Worm (Caenorhabditis elegans) whole organism, young adult: ENCODE measurements around the gene tag-266.

ENCODE experiments used
- F10E7.11 ChIP-seq: sonication (generic microtip); optimal IDR thresholded peaks from 2 replicates; lab custom pipeline; 2017; ENCODE audit warnings: mild to moderate bottlenecking, missing genetic modification characterization, moderate library complexity, missing compliant biosample characterization
- F33H1.4 ChIP-seq: fragments of 200-800 bp; sonication (Bioruptor generic); IDR thresholded peaks from 2 replicates; pipeline ENCODE4 v1.3.6; 2022; ENCODE audit warnings: missing genetic modification reagents, missing genetic modification characterization, missing compliant biosample characterization
- F52B5.7 ChIP-seq: sonication (generic microtip); optimal IDR thresholded peaks from 2 replicates; lab custom pipeline; 2016; ENCODE audit warnings: mild to moderate bottlenecking, missing genetic modification characterization, missing compliant biosample characterization
- F55B11.4 ChIP-seq: sonication (generic microtip); optimal IDR thresholded peaks from 2 replicates; lab custom pipeline; 2016; ENCODE audit warnings: missing compliant biosample characterization, missing genetic modification characterization, borderline replicate concordance; ENCODE audit not compliant: insufficient read depth
- F57A8.1 ChIP-seq: fragments of 200-800 bp; sonication (Bioruptor generic); optimal IDR thresholded peaks from 2 replicates; lab custom pipeline; 2018; ENCODE audit warnings: mild to moderate bottlenecking, missing genetic modification characterization, moderate library complexity, missing compliant biosample characterization
- T26A5.8 ChIP-seq: sonication (generic microtip); optimal IDR thresholded peaks from 2 replicates; lab custom pipeline; 2016; ENCODE audit warnings: missing genetic modification characterization, missing compliant biosample characterization
- Y56A3A.18 ChIP-seq: fragments of 200-800 bp; sonication (Bioruptor generic); IDR thresholded peaks from 2 replicates; pipeline ENCODE4 v1.3.6; 2022; ENCODE audit warnings: missing genetic modification reagents, missing genetic modification characterization, missing compliant biosample characterization
- Y67H2A.10 ChIP-seq: fragments of 200-800 bp; sonication (Bioruptor generic); conservative IDR thresholded peaks from 2 replicates; pipeline ENCODE4 v1.3.6; 2022; ENCODE audit warnings: missing genetic modification reagents, missing genetic modification characterization, missing compliant biosample characterization
- ZK185.1 ChIP-seq: sonication (generic microtip); optimal IDR thresholded peaks from 2 replicates; lab custom pipeline; 2016; ENCODE audit warnings: mild to moderate bottlenecking, missing genetic modification characterization, missing compliant biosample characterization; ENCODE audit not compliant: poor library complexity, severe bottlenecking
- aptf-2 ChIP-seq: fragments of 200-800 bp; sonication (Bioruptor generic); conservative IDR thresholded peaks from 2 replicates; pipeline ENCODE4 v1.3.6; 2022; ENCODE audit warnings: missing genetic modification reagents, missing genetic modification characterization, missing compliant biosample characterization
- attf-5 ChIP-seq: fragments of 200-800 bp; sonication (Bioruptor generic); optimal IDR thresholded peaks from 2 replicates; lab custom pipeline; 2018; ENCODE audit warnings: mild to moderate bottlenecking, missing genetic modification characterization, missing compliant biosample characterization
- attf-6 ChIP-seq: fragments of 200-800 bp; sonication (Bioruptor generic); IDR thresholded peaks from 2 replicates; pipeline ENCODE4 v1.3.6; 2022; ENCODE audit warnings: missing genetic modification reagents, missing genetic modification characterization, missing compliant biosample characterization
- cebp-1 ChIP-seq, 2 experiments: fragments of 200-800 bp in 1 of 2; sonication (Bioruptor generic) in 1 of 2; sonication (generic microtip) in 1 of 2; IDR thresholded peaks in 1 of 2; optimal IDR thresholded peaks in 1 of 2; 2 replicates each; pipeline versions ENCODE4 v1.3.6 to Lab custom; 2017 to 2022; ENCODE audit warnings: missing compliant biosample characterization in 2 of 2, missing genetic modification characterization in 2 of 2, mild to moderate bottlenecking in 1 of 2, missing genetic modification reagents in 1 of 2, moderate library complexity in 1 of 2
- ceh-100 ChIP-seq: fragments of 200-800 bp; sonication (Bioruptor generic); IDR thresholded peaks from 2 replicates; pipeline ENCODE4 v1.3.6; 2022; ENCODE audit warnings: missing genetic modification reagents, missing genetic modification characterization, missing compliant biosample characterization
- ceh-58 ChIP-seq: fragments of 200-800 bp; sonication (Bioruptor generic); IDR thresholded peaks from 2 replicates; pipeline ENCODE4 v1.3.6; 2022; ENCODE audit warnings: missing genetic modification characterization, missing compliant biosample characterization
- ceh-91 ChIP-seq: fragments of 200-800 bp; sonication (Bioruptor generic); IDR thresholded peaks from 2 replicates; pipeline ENCODE4 v1.3.6; 2022; ENCODE audit warnings: missing genetic modification reagents, missing genetic modification characterization, missing compliant biosample characterization
- dox-1 ChIP-seq: fragments of 200-800 bp; sonication (Bioruptor generic); IDR thresholded peaks from 2 replicates; pipeline ENCODE4 v1.3.6; 2022; ENCODE audit warnings: missing genetic modification reagents, missing genetic modification characterization, missing compliant biosample characterization
- dpff-1 ChIP-seq: sonication (generic microtip); optimal IDR thresholded peaks from 2 replicates; lab custom pipeline; 2017; ENCODE audit warnings: mild to moderate bottlenecking, missing genetic modification characterization, missing compliant biosample characterization
- efl-1 ChIP-seq: fragments of 150-350 bp; optimal IDR thresholded peaks from 2 replicates; lab custom pipeline; 2014; ENCODE audit warnings: missing biosample characterization, missing genetic modification reagents, missing genetic modification characterization
- egl-18 ChIP-seq: fragments of 200-800 bp; sonication (Bioruptor generic); IDR thresholded peaks from 2 replicates; pipeline ENCODE4 v1.3.6; 2022; ENCODE audit warnings: missing genetic modification reagents, missing genetic modification characterization, missing compliant biosample characterization
- egl-44 ChIP-seq: fragments of 200-800 bp; sonication (Bioruptor generic); IDR thresholded peaks from 2 replicates; pipeline ENCODE4 v1.3.6; 2022; ENCODE audit warnings: missing genetic modification reagents, missing genetic modification characterization, missing compliant biosample characterization
- egrh-3 ChIP-seq: fragments of 200-800 bp; sonication (Bioruptor generic); IDR thresholded peaks from 2 replicates; pipeline ENCODE4 v1.3.6; 2022; ENCODE audit warnings: missing genetic modification reagents, missing genetic modification characterization, missing compliant biosample characterization
- hlh-26 ChIP-seq: fragments of 200-800 bp; sonication (Bioruptor generic); conservative IDR thresholded peaks from 2 replicates; pipeline ENCODE4 v1.3.6; 2022; ENCODE audit warnings: missing genetic modification reagents, missing genetic modification characterization, missing compliant biosample characterization
- hmg-1.2 ChIP-seq: fragments of 200-800 bp; sonication (Bioruptor generic); IDR thresholded peaks from 2 replicates; pipeline ENCODE4 v1.3.6; 2022; ENCODE audit warnings: missing genetic modification reagents, missing genetic modification characterization, missing compliant biosample characterization
- hrde-1 ChIP-seq: sonication (generic microtip); optimal IDR thresholded peaks from 2 replicates; lab custom pipeline; 2016; ENCODE audit warnings: missing genetic modification characterization, mild to moderate bottlenecking, missing compliant biosample characterization, moderate library complexity, missing genotype, missing genetic modification reagents, borderline replicate concordance
- let-607 ChIP-seq, 2 experiments: fragments of 200-800 bp in 1 of 2; sonication (Bioruptor generic) in 1 of 2; sonication (generic microtip) in 1 of 2; optimal IDR thresholded peaks; 2 replicates each; lab custom pipeline; 2016 to 2018; ENCODE audit warnings: mild to moderate bottlenecking in 2 of 2, missing compliant biosample characterization in 2 of 2, missing genetic modification characterization in 2 of 2, moderate library complexity in 2 of 2, missing genotype in 1 of 2
- madf-3 ChIP-seq: fragments of 200-800 bp; sonication (Bioruptor generic); IDR thresholded peaks from 2 replicates; pipeline ENCODE4 v1.3.6; 2022; ENCODE audit warnings: missing genetic modification reagents, missing genetic modification characterization, missing compliant biosample characterization
- madf-6 ChIP-seq: fragments of 200-800 bp; sonication (Bioruptor generic); IDR thresholded peaks from 2 replicates; pipeline ENCODE4 v1.3.6; 2022; ENCODE audit warnings: missing genetic modification reagents, missing genetic modification characterization, missing compliant biosample characterization
- madf-8 ChIP-seq: fragments of 200-800 bp; sonication (Bioruptor generic); conservative IDR thresholded peaks from 2 replicates; pipeline ENCODE4 v1.3.6; 2022; ENCODE audit warnings: missing genetic modification reagents, missing genetic modification characterization, missing compliant biosample characterization
- mcd-1 ChIP-seq: fragments of 200-800 bp; sonication (Bioruptor generic); IDR thresholded peaks from 2 replicates; pipeline ENCODE4 v1.3.6; 2022; ENCODE audit warnings: missing genetic modification reagents, missing genetic modification characterization, missing compliant biosample characterization
- rcor-1 ChIP-seq: fragments of 200-800 bp; sonication (Bioruptor generic); IDR thresholded peaks from 2 replicates; pipeline ENCODE4 v1.3.6; 2022; ENCODE audit warnings: missing genetic modification reagents, missing genetic modification characterization, missing compliant biosample characterization
- repo-1 ChIP-seq: sonication (generic microtip); optimal IDR thresholded peaks from 2 replicates; lab custom pipeline; 2017; ENCODE audit warnings: mild to moderate bottlenecking, missing genetic modification characterization, missing compliant biosample characterization
- snpc-3.4 ChIP-seq: sonication (generic microtip); optimal IDR thresholded peaks from 2 replicates; lab custom pipeline; 2017; ENCODE audit warnings: missing genetic modification characterization, mild to moderate bottlenecking, missing compliant biosample characterization, antibody characterized with exemption, moderate library complexity, missing genotype, missing genetic modification reagents
- unc-62 ChIP-seq: fragments of 150-350 bp; optimal IDR thresholded peaks from 2 replicates; lab custom pipeline; 2014; ENCODE audit warnings: missing biosample characterization, missing genetic modification reagents, missing genetic modification characterization
- xnd-1 ChIP-seq: sonication (generic microtip); optimal IDR thresholded peaks from 2 replicates; lab custom pipeline; 2016; ENCODE audit warnings: missing genotype, missing genetic modification reagents, missing genetic modification characterization, missing compliant biosample characterization
- zfh-2 ChIP-seq: fragments of 200-800 bp; sonication (Bioruptor generic); conservative IDR thresholded peaks from 2 replicates; pipeline ENCODE4 v1.3.6; 2022; ENCODE audit warnings: missing genetic modification reagents, missing genetic modification characterization, missing compliant biosample characterization
- zim-3 ChIP-seq: sonication (generic microtip); optimal IDR thresholded peaks from 2 replicates; lab custom pipeline; 2017; ENCODE audit warnings: mild to moderate bottlenecking, missing genetic modification characterization, moderate library complexity, missing compliant biosample characterization
- ztf-26 ChIP-seq: sonication (generic microtip); optimal IDR thresholded peaks from 2 replicates; lab custom pipeline; 2017; ENCODE audit warnings: missing genetic modification characterization, missing compliant biosample characterization

tag-266 gene

ce11 chrIII:665173-665757 is 25.2 kb upstream of the tag-266 start, which contains the start of gene C09F5.3:
C09F5.3 (minus strand) TSS chrIII:665266.
- no peak for TF ChIP-seq Y56A3A.18 (GFP tag; lab: Robert Waterston, UW)
- TF ChIP-seq zfh-2 (GFP tag; lab: Robert Waterston, UW), result peak; percentile 42; the same call in 1 of the 2 replicates
- TF ChIP-seq repo-1 (tag; lab: Kevin White, UChicago), result no peak
- no peak for TF ChIP-seq egl-44 (GFP tag; lab: Robert Waterston, UW)
- no peak for TF ChIP-seq hrde-1 (tag; lab: Kevin White, UChicago)
- TF ChIP-seq, all 124 proteins: peak for 1

- TF ChIP-seq snpc-3.4 (tag; lab: Kevin White, UChicago) (no peak), unc-62 (GFP tag; lab: Kevin White, UChicago) (no peak), ceh-58 (GFP tag; lab: Robert Waterston, UW) (no peak), attf-6 (GFP tag; lab: Robert Waterston, UW) (no peak), rcor-1 (GFP tag; lab: Robert Waterston, UW) (no peak), zim-3 (no peak), hrde-1 (tag; lab: Kevin White, UChicago) (no peak), T26A5.8 (tag; lab: Kevin White, UChicago) (no peak), egrh-3 (GFP tag; lab: Robert Waterston, UW) (no peak), attf-5 (GFP tag; lab: Kevin White, UChicago) (no peak)
- TF ChIP-seq, all 124 proteins: peak for 0
These were observed 18.3 kb upstream of the tag-266 start, which contains the start of gene C09F5.1 for ce11 chrIII:658357-658756. C09F5.1 (plus strand) TSS chrIII:658709.

ce11 chrIII:657241-657640 is 17.2 kb upstream of the tag-266 start:
- TF ChIP-seq ZK185.1, result no peak
- no peak for TF ChIP-seq hlh-26 (GFP tag; lab: Robert Waterston, UW)
- no peak for TF ChIP-seq F57A8.1 (GFP tag; lab: Kevin White, UChicago)
- no peak for TF ChIP-seq ceh-100 (GFP tag; lab: Robert Waterston, UW)

- TF ChIP-seq Y67H2A.10 (GFP tag; lab: Robert Waterston, UW), result no peak
- TF ChIP-seq, all 124 proteins: peak for 0
These were observed 16.6 kb upstream of the tag-266 start for ce11 chrIII:656660-657059.

- TF ChIP-seq let-607 (tag; optimal IDR thresholded peaks at IDR 0.05; lab: Kevin White, UChicago) (no peak), ceh-91 (0 out of 2 replicates have a peak, but pooled peaks have one; percentile 19), hmg-1.2 (GFP tag; lab: Robert Waterston, UW) (peak; percentile 89), cebp-1 (GFP tag; IDR thresholded peaks at IDR 0.05; lab: Robert Waterston, UW) (0 out of 2 replicates have a peak, but pooled peaks have one; percentile 8), cebp-1 (tag; optimal IDR thresholded peaks at IDR 0.05; lab: Kevin White, UChicago) (peak; percentile 81), madf-3 (GFP tag; lab: Robert Waterston, UW) (0 out of 2 replicates have a peak, but pooled peaks have one; percentile 49), dox-1 (GFP tag; lab: Robert Waterston, UW) (0 out of 2 replicates have a peak, but pooled peaks have one; percentile 21), egl-18 (GFP tag; lab: Robert Waterston, UW) (no peak), efl-1 (peak; percentile 78), dpff-1 (tag; lab: Kevin White, UChicago) (no peak), F33H1.4 (0 out of 2 replicates have a peak, but pooled peaks have one; percentile 12), F55B11.4 (tag; lab: Kevin White, UChicago) (no peak), ztf-26 (no peak), F10E7.11 (tag; lab: Kevin White, UChicago) (no peak), xnd-1 (tag; lab: Kevin White, UChicago) (peak; percentile 47), F52B5.7 (tag; lab: Kevin White, UChicago) (no peak), madf-6 (GFP tag; lab: Robert Waterston, UW) (peak; percentile 89), aptf-2 (0 out of 2 replicates have a peak, but pooled peaks have one; percentile 23), madf-8 (peak; percentile 53), mcd-1 (GFP tag; lab: Robert Waterston, UW) (peak; percentile 30; the same call in 1 of the 2 replicates)
These were observed 14.3 kb upstream of the tag-266 start for ce11 chrIII:654365-654764.
